Worm (Caenorhabditis elegans): ENCODE measurements around the gene hpo-26.
A peak's percentile ranks its signal among the peaks of the same experiment; 100 is the strongest.

hpo-26 gene

DNA sequence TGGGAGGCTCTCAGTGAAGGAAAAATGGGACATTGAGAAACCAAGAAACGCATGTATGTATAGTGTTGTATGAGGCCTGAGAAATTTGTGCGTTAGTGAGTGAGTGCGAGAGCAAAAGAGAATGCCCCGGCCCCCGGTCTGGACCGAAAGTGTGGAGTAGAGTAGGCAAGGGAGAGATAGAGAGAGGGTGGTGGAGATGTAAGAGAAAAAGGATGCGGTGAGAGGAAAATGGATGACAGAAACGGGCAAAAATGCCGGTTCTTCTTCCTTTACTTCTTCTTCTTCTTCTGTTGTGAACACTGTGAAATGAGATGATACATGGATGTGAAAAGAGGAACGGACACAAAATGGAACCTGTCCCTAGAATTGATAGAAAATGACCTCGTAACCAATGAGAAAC is 5.5 kb upstream of the hpo-26 start (continued):
- TF ChIP-seq egl-5 (tag; optimal IDR thresholded peaks at IDR 0.05): no peak
- TF ChIP-seq fkh-2 (tag; optimal IDR thresholded peaks at IDR 0.05): no peak
- TF ChIP-seq lsy-12 (tag; optimal IDR thresholded peaks at IDR 0.05): no peak
- no peak for TF ChIP-seq snpc-4 (tag; optimal IDR thresholded peaks at IDR 0.05)
- TF ChIP-seq mdl-1 (tag; optimal IDR thresholded peaks at IDR 0.05): no peak
- TF ChIP-seq eor-1 (tag; optimal IDR thresholded peaks at IDR 0.05): no peak

- TF ChIP-seq elt-2 (tag; optimal IDR thresholded peaks at IDR 0.05): peak; percentile 95
- no peak for TF ChIP-seq mml-1 (tag; optimal IDR thresholded peaks at IDR 0.05)
- no peak for TF ChIP-seq ceh-16 (tag; optimal IDR thresholded peaks at IDR 0.05)
- TF ChIP-seq pqm-1 (tag; optimal IDR thresholded peaks at IDR 0.05): peak; percentile 66
These were observed 8.1 kb downstream of the hpo-26 start, which contains the start of gene acs-1 for ce11 chrV:6524757-6525156. Gene acs-1, plus strand, starts transcription at chrV:6524989.

ce11 chrV:6522879-6523497 is 9.9 kb downstream of the hpo-26 start:
- no peak for TF ChIP-seq ZK546.5 (tag; optimal IDR thresholded peaks at IDR 0.05)
- no peak for TF ChIP-seq egl-5 (tag; optimal IDR thresholded peaks at IDR 0.05)
- TF ChIP-seq skn-1 (tag; optimal IDR thresholded peaks at IDR 0.05): no peak
- peak; percentile 42 for TF ChIP-seq pqm-1 (tag; optimal IDR thresholded peaks at IDR 0.05)
- TF ChIP-seq ceh-28 (tag; optimal IDR thresholded peaks at IDR 0.05): no peak
- peak; percentile 89 for TF ChIP-seq elt-2 (tag; optimal IDR thresholded peaks at IDR 0.05)

DNA sequence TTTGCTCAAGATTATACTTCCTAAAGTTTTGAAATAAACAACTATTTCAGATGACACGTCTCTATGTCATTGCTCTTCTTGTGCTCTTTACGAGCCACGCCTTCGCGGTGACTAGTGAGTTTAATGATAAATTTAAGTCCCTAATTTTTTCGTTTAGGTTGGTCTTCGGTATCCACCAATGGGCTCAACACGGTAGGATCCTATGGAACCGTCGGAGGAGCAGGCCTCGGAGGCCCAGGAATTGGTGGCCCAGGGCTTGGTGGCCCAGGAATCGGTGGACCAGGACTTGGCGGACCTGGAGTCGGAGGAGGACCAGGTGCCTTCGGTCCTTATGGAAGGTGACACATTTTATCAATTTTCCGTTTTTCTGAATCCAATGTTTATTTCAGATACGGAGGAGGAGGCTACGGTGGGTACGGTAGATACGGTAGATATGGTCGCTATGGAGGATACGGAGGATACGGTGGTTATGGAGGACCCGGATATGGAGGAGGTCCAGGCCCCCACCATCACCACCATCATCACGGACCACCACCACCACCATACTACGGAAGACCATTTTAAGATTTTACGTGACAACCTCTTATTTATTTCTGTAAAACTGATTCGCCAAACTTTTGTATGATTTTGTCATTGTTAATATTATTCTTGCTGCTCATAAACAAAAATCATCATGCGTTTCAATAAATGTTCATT is 12.3 kb downstream of the hpo-26 start, which contains the start of the genes F46E10.2 and F46E10.18:
TSS of gene F46E10.2 (plus strand) at position 51 of the 696 bp plus-strand sequence.
TSS of gene F46E10.18 (plus strand) at position 646 of the 696 bp plus-strand sequence.
- TF ChIP-seq zag-1 (tag; optimal IDR thresholded peaks at IDR 0.05) (no peak), nhr-76 (tag; optimal IDR thresholded peaks at IDR 0.05) (no peak), nhr-23 (tag; optimal IDR thresholded peaks at IDR 0.05) (no peak), egl-27 (tag; optimal IDR thresholded peaks at IDR 0.05) (no peak), egl-5 (tag; optimal IDR thresholded peaks at IDR 0.05) (no peak), nhr-11 (tag; optimal IDR thresholded peaks at IDR 0.05) (no peak), mdl-1 (tag; optimal IDR thresholded peaks at IDR 0.05) (no peak), tbx-2 (tag; optimal IDR thresholded peaks at IDR 0.05) (no peak), sea-2 (GFP tag; optimal IDR thresholded peaks at IDR 0.05) (no peak), jun-1 (tag; optimal IDR thresholded peaks at IDR 0.05) (no peak), nhr-43 (tag; optimal IDR thresholded peaks at IDR 0.05; ENCODE audit: poor library complexity, severe bottlenecking) (no peak), nfya-1 (tag; optimal IDR thresholded peaks at IDR 0.05; ENCODE audit: insufficient read depth) (no peak), lsy-12 (tag; optimal IDR thresholded peaks at IDR 0.05) (no peak), elt-2 (tag; optimal IDR thresholded peaks at IDR 0.05) (no peak), unc-62 (GFP tag; optimal IDR thresholded peaks at IDR 0.05) (no peak), fos-1 (tag; optimal IDR thresholded peaks at IDR 0.05) (no peak)

DNA sequence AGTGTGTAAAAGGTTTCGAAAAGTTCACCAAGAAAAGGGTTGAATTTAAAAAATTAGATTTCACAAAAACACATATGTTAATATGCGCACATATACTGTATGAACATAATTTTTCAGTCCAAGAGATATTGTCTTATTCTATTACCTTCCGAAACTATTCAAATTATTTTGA is 14.7 kb downstream of the hpo-26 start, which contains the start of gene F46E10.3:
TSS of gene F46E10.3 (plus strand) at position 73 of the 172 bp plus-strand sequence.
- no peak for TF ChIP-seq fos-1 (tag; optimal IDR thresholded peaks at IDR 0.05)
- no peak for TF ChIP-seq ztf-11 (tag; optimal IDR thresholded peaks at IDR 0.05)
- TF ChIP-seq lsy-12 (tag; optimal IDR thresholded peaks at IDR 0.05): no peak
- no peak for TF ChIP-seq ama-1 (optimal IDR thresholded peaks at IDR 0.05)
- TF ChIP-seq egl-5 (tag; optimal IDR thresholded peaks at IDR 0.05): no peak
- no peak for TF ChIP-seq aly-2 (tag; optimal IDR thresholded peaks at IDR 0.05)
- TF ChIP-seq pqm-1 (tag; optimal IDR thresholded peaks at IDR 0.05): no peak
- no peak for TF ChIP-seq fkh-10 (GFP tag; optimal IDR thresholded peaks at IDR 0.05)
- no peak for TF ChIP-seq nhr-25 (tag; optimal IDR thresholded peaks at IDR 0.05)
- no peak for TF ChIP-seq daf-12 (tag; optimal IDR thresholded peaks at IDR 0.05)
